Fruit fly (Drosophila melanogaster) whole organism, embryonic: ENCODE results near the gene mRpS11.

Source experiments
- Atf-2 ChIP-seq: fragments of 200-800 bp; sonication (Bioruptor generic); optimal IDR thresholded peaks from 2 replicates; lab custom pipeline; 2016; ENCODE audit warnings: missing biosample characterization, missing genetic modification characterization
- BEAF-32 ChIP-seq: fragments of 200-800 bp; sonication (Bioruptor generic); optimal IDR thresholded peaks from 3 replicates; lab custom pipeline; 2017; ENCODE audit warnings: missing biosample characterization, missing genetic modification characterization, mild to moderate bottlenecking, moderate library complexity, missing genetic modification reagents
- CG10321 ChIP-seq: fragments of 200-800 bp; sonication (Bioruptor generic); IDR thresholded peaks from 2 replicates; pipeline ENCODE4 v1.3.6; 2022; ENCODE audit warnings: missing biosample characterization, missing genetic modification characterization
- CG12236 ChIP-seq: fragments of 200-800 bp; sonication (Bioruptor generic); optimal IDR thresholded peaks from 2 replicates; lab custom pipeline; 2016; ENCODE audit warnings: missing biosample characterization, missing genetic modification characterization
- CG12391 ChIP-seq: fragments of 200-800 bp; sonication (Bioruptor generic); optimal IDR thresholded peaks from 3 replicates; lab custom pipeline; 2018; ENCODE audit warnings: missing biosample characterization, mild to moderate bottlenecking, missing genetic modification characterization, moderate library complexity
- CG12744 ChIP-seq: fragments of 200-800 bp; sonication (Bioruptor generic); optimal IDR thresholded peaks from 2 replicates; lab custom pipeline; 2016; ENCODE audit warnings: missing biosample characterization, missing genetic modification characterization
- CG15514 ChIP-seq: fragments of 200-800 bp; sonication (Bioruptor generic); optimal IDR thresholded peaks from 3 replicates; lab custom pipeline; 2017; ENCODE audit warnings: missing biosample characterization, missing genetic modification characterization, mild to moderate bottlenecking, moderate library complexity, missing genetic modification reagents
- CG16815 ChIP-seq: fragments of 200-800 bp; sonication (Bioruptor generic); optimal IDR thresholded peaks from 3 replicates; lab custom pipeline; 2017; ENCODE audit warnings: missing biosample characterization, mild to moderate bottlenecking, missing genetic modification characterization
- CG17829 ChIP-seq: fragments of 200-800 bp; optimal IDR thresholded peaks from 2 replicates; lab custom pipeline; 2019; ENCODE audit warnings: missing biosample characterization, mild to moderate bottlenecking, missing genetic modification characterization, moderate library complexity
- CG1832 ChIP-seq: fragments of 200-800 bp; sonication (Bioruptor generic); optimal IDR thresholded peaks from 2 replicates; lab custom pipeline; 2017; ENCODE audit warnings: missing biosample characterization, mild to moderate bottlenecking, missing genetic modification characterization, inconsistent platforms
- CG18619 ChIP-seq: fragments of 200-800 bp; sonication (Bioruptor generic); optimal IDR thresholded peaks from 3 replicates; lab custom pipeline; 2017; ENCODE audit warnings: missing biosample characterization, mild to moderate bottlenecking, missing genetic modification characterization
- CG7556 ChIP-seq: fragments of 200-800 bp; sonication (Bioruptor generic); optimal IDR thresholded peaks from 2 replicates; lab custom pipeline; 2017; ENCODE audit warnings: missing biosample characterization, mild to moderate bottlenecking, missing genetic modification characterization
- CG7745 ChIP-seq: fragments of 200-800 bp; sonication (Bioruptor generic); optimal IDR thresholded peaks from 2 replicates; lab custom pipeline; 2018; ENCODE audit warnings: missing biosample characterization, mild to moderate bottlenecking, missing genetic modification characterization, moderate library complexity
- CG8765 ChIP-seq: fragments of 200-800 bp; sonication (Bioruptor generic); IDR thresholded peaks from 2 replicates; pipeline ENCODE4 v1.3.6; 2022; ENCODE audit warnings: missing biosample characterization, missing genetic modification characterization
- CG9797 ChIP-seq: fragments of 200-800 bp; sonication (Bioruptor generic); optimal IDR thresholded peaks from 3 replicates; lab custom pipeline; 2018; ENCODE audit warnings: missing biosample characterization, mild to moderate bottlenecking, missing genetic modification characterization
- Camta ChIP-seq: fragments of 200-800 bp; sonication (Bioruptor generic); optimal IDR thresholded peaks from 2 replicates; lab custom pipeline; 2016; ENCODE audit warnings: missing biosample characterization, missing genetic modification characterization
- CrebB ChIP-seq: fragments of 200-800 bp; sonication (Bioruptor generic); optimal IDR thresholded peaks from 3 replicates; lab custom pipeline; 2018; ENCODE audit warnings: missing biosample characterization, mild to moderate bottlenecking, missing genetic modification characterization
- Dad ChIP-seq: fragments of 200-800 bp; sonication (Bioruptor generic); optimal IDR thresholded peaks from 3 replicates; lab custom pipeline; 2016; ENCODE audit warnings: missing biosample characterization, missing genetic modification characterization
- Dip2 ChIP-seq: fragments of 200-800 bp; sonication (Bioruptor generic); IDR thresholded peaks from 2 replicates; pipeline ENCODE4 v1.3.6; 2022; ENCODE audit warnings: missing biosample characterization, missing genetic modification characterization
- Doc2 ChIP-seq: fragments of 200-800 bp; sonication (Bioruptor generic); IDR thresholded peaks from 2 replicates; pipeline ENCODE4 v1.3.6; 2022; ENCODE audit warnings: missing biosample characterization, missing genetic modification characterization
- E2f1 ChIP-seq: fragments of 200-800 bp; sonication (Bioruptor generic); IDR thresholded peaks from 2 replicates; pipeline ENCODE4 v1.3.6; 2022; ENCODE audit warnings: missing biosample characterization, missing genetic modification characterization
- Fer2 ChIP-seq: fragments of 200-800 bp; sonication (Bioruptor generic); optimal IDR thresholded peaks from 2 replicates; lab custom pipeline; 2018; ENCODE audit warnings: missing biosample characterization, mild to moderate bottlenecking, missing genetic modification characterization, moderate library complexity
- HLH3B ChIP-seq: fragments of 200-800 bp; sonication (Bioruptor generic); IDR thresholded peaks from 2 replicates; pipeline ENCODE4 v1.3.6; 2022; ENCODE audit warnings: missing biosample characterization, missing genetic modification characterization
- Hey ChIP-seq: fragments of 200-800 bp; sonication (Bioruptor generic); optimal IDR thresholded peaks from 3 replicates; lab custom pipeline; 2018; ENCODE audit warnings: missing biosample characterization, mild to moderate bottlenecking, missing genetic modification characterization
- HmgD ChIP-seq: fragments of 200-800 bp; sonication (Bioruptor generic); optimal IDR thresholded peaks from 3 replicates; lab custom pipeline; 2016; ENCODE audit warnings: missing biosample characterization, missing genetic modification characterization
- Hr39 ChIP-seq: fragments of >200 bp; optimal IDR thresholded peaks from 2 replicates; lab custom pipeline; 2017
- NC2β ChIP-seq: fragments of 200-800 bp; sonication (Bioruptor generic); optimal IDR thresholded peaks from 2 replicates; lab custom pipeline; 2016; ENCODE audit warnings: missing biosample characterization, missing genetic modification characterization
- Oaz ChIP-seq: fragments of 200-800 bp; sonication (Bioruptor generic); IDR thresholded peaks from 2 replicates; pipeline ENCODE4 v1.3.6; 2022; ENCODE audit warnings: missing biosample characterization, missing genetic modification characterization
- Ravus ChIP-seq: fragments of 200-800 bp; sonication (Bioruptor generic); IDR thresholded peaks from 2 replicates; pipeline ENCODE4 v1.3.6; 2022; ENCODE audit warnings: missing biosample characterization, missing genetic modification characterization
- Rfx ChIP-seq: fragments of 200-800 bp; sonication (Bioruptor generic); IDR thresholded peaks from 2 replicates; pipeline ENCODE4 v1.3.6; 2022; ENCODE audit warnings: missing biosample characterization, missing genetic modification characterization
- Taf1 ChIP-seq: fragments of 200-800 bp; sonication (Bioruptor generic); IDR thresholded peaks from 2 replicates; pipeline ENCODE4 v1.3.6; 2022; ENCODE audit warnings: missing biosample characterization, missing genetic modification characterization
- ato ChIP-seq: fragments of 200-800 bp; sonication (Bioruptor generic); IDR thresholded peaks from 2 replicates; pipeline ENCODE4 v1.3.6; 2022; ENCODE audit warnings: missing biosample characterization, missing genetic modification characterization; ENCODE audit not compliant: partially characterized antibody
- az2 ChIP-seq: fragments of 200-800 bp; sonication (Bioruptor generic); optimal IDR thresholded peaks from 3 replicates; lab custom pipeline; 2016; ENCODE audit warnings: missing biosample characterization, missing genetic modification characterization
- bab2 ChIP-seq: fragments of 200-800 bp; sonication (Bioruptor generic); optimal IDR thresholded peaks from 2 replicates; lab custom pipeline; 2016; ENCODE audit warnings: missing biosample characterization, missing genetic modification characterization
- bowl ChIP-seq: fragments of 200-800 bp; sonication (Bioruptor generic); IDR thresholded peaks from 2 replicates; pipeline ENCODE4 v1.3.6; 2022; ENCODE audit warnings: missing biosample characterization, missing genetic modification characterization
- br ChIP-seq: fragments of >200 bp; optimal IDR thresholded peaks from 2 replicates; lab custom pipeline; 2017
- corto ChIP-seq: fragments of 200-800 bp; sonication (Bioruptor generic); optimal IDR thresholded peaks from 2 replicates; lab custom pipeline; 2016; ENCODE audit warnings: missing biosample characterization, mild to moderate bottlenecking, missing genetic modification characterization, moderate library complexity
- crc ChIP-seq: fragments of 200-800 bp; sonication (Bioruptor generic); optimal IDR thresholded peaks from 2 replicates; lab custom pipeline; 2016; ENCODE audit warnings: missing biosample characterization, missing genetic modification characterization
- da ChIP-seq: fragments of 200-800 bp; sonication (Bioruptor generic); optimal IDR thresholded peaks from 2 replicates; lab custom pipeline; 2016; ENCODE audit warnings: missing biosample characterization, missing genetic modification characterization
- ewg ChIP-seq: fragments of 200-800 bp; sonication (Bioruptor generic); optimal IDR thresholded peaks from 3 replicates; lab custom pipeline; 2017; ENCODE audit warnings: mild to moderate bottlenecking, missing biosample characterization, missing genetic modification reagents, missing genetic modification characterization
- exex ChIP-seq: fragments of 200-800 bp; sonication (Bioruptor generic); optimal IDR thresholded peaks from 4 replicates; lab custom pipeline; 2018; ENCODE audit warnings: missing biosample characterization, mild to moderate bottlenecking, missing genetic modification characterization, moderate library complexity
- fd64A ChIP-seq: fragments of 200-800 bp; sonication (Bioruptor generic); optimal IDR thresholded peaks from 3 replicates; lab custom pipeline; 2018; ENCODE audit warnings: missing biosample characterization, mild to moderate bottlenecking, missing genetic modification characterization
- fru ChIP-seq: fragments of >200 bp; optimal IDR thresholded peaks from 2 replicates; lab custom pipeline; 2017
- knrl ChIP-seq: fragments of 200-800 bp; sonication (Bioruptor generic); IDR thresholded peaks from 3 replicates; pipeline ENCODE4 v1.3.6; 2022; ENCODE audit warnings: missing biosample characterization, missing genetic modification characterization; ENCODE audit not compliant: partially characterized antibody
- phol ChIP-seq: fragments of 200-800 bp; sonication (Bioruptor generic); optimal IDR thresholded peaks from 3 replicates; lab custom pipeline; 2018; ENCODE audit warnings: missing biosample characterization, mild to moderate bottlenecking, missing genetic modification characterization, moderate library complexity
- run ChIP-seq: fragments of 200-800 bp; sonication (Bioruptor generic); optimal IDR thresholded peaks from 3 replicates; lab custom pipeline; 2018; ENCODE audit warnings: missing biosample characterization, mild to moderate bottlenecking, missing genetic modification characterization
- sob ChIP-seq: fragments of 200-800 bp; sonication (Bioruptor generic); IDR thresholded peaks from 2 replicates; pipeline ENCODE4 v1.3.6; 2022; ENCODE audit warnings: missing biosample characterization, missing genetic modification characterization
- sug ChIP-seq: fragments of 200-800 bp; optimal IDR thresholded peaks from 2 replicates; lab custom pipeline; 2019; ENCODE audit warnings: missing biosample characterization, mild to moderate bottlenecking, missing genetic modification characterization, moderate library complexity
- tap ChIP-seq: fragments of 200-800 bp; optimal IDR thresholded peaks from 3 replicates; lab custom pipeline; 2019; ENCODE audit warnings: missing biosample characterization, mild to moderate bottlenecking, missing genetic modification characterization, moderate library complexity
- tll ChIP-seq, 2 experiments: fragments of 200-800 bp in 1 of 2; fragments of >200 bp in 1 of 2; sonication (Bioruptor generic) in 1 of 2; optimal IDR thresholded peaks; 2 replicates each; lab custom pipeline; 2017 to 2019; ENCODE audit warnings: missing biosample characterization in 2 of 2, missing genetic modification characterization in 2 of 2, mild to moderate bottlenecking in 1 of 2, moderate library complexity in 1 of 2
- ttk ChIP-seq: fragments of 200-800 bp; sonication (Bioruptor generic); IDR thresholded peaks from 2 replicates; pipeline ENCODE4 v2.1.2; 2022; ENCODE audit warnings: missing biosample characterization, missing genetic modification characterization
- vvl ChIP-seq: fragments of 200-800 bp; sonication (Bioruptor generic); IDR thresholded peaks from 2 replicates; pipeline ENCODE4 v1.3.6; 2022; ENCODE audit warnings: missing biosample characterization, missing genetic modification characterization

Gene mRpS11

dm6 chr3R:17072526-17073114 is at the start of gene mRpS11, which contains the start of gene Ns1 (continued):
- TF ChIP-seq sug (tag; lab: Kevin White, UChicago) = peak; percentile 54
- TF ChIP-seq CG12236 (GFP tag; lab: Kevin White, UChicago) = no peak
- TF ChIP-seq CG9797 (GFP tag; lab: Kevin White, UChicago) = peak; percentile 23
- peak; percentile 79 for TF ChIP-seq CG15514 (GFP tag; lab: Kevin White, UChicago)
- TF ChIP-seq ttk (GFP tag; lab: Robert Waterston, UW) = no peak
- TF ChIP-seq Camta (GFP tag; lab: Kevin White, UChicago) = no peak
- TF ChIP-seq CG8765 (GFP tag; lab: Robert Waterston, UW) = no peak
- peak; percentile 2 for TF ChIP-seq Atf-2
- TF ChIP-seq Ravus (GFP tag; lab: Robert Waterston, UW) = no peak
- TF ChIP-seq fd64A (GFP tag; lab: Kevin White, UChicago) = no peak
- TF ChIP-seq phol (tag; lab: Kevin White, UChicago) = peak; percentile 51
- peak; percentile 30; the same call in 1 of the 3 replicates for TF ChIP-seq knrl (GFP tag; lab: Robert Waterston, UW)
- no peak for TF ChIP-seq tap (tag; lab: Kevin White, UChicago)
- TF ChIP-seq CG18619 (GFP tag; lab: Kevin White, UChicago) = no peak
- TF ChIP-seq CG16815 (GFP tag; lab: Kevin White, UChicago) = no peak
- TF ChIP-seq Doc2 (GFP tag; lab: Robert Waterston, UW) = no peak
- TF ChIP-seq CG1832 (GFP tag; lab: Kevin White, UChicago) = no peak
- peak; percentile 60 for TF ChIP-seq vvl (GFP tag; lab: Robert Waterston, UW)
- no peak for TF ChIP-seq Oaz (GFP tag; lab: Robert Waterston, UW)
- TF ChIP-seq da = no peak
- TF ChIP-seq az2 (GFP tag; lab: Kevin White, UChicago) = no peak
- TF ChIP-seq tll (GFP tag; optimal IDR thresholded peaks at IDR 0.05; lab: Kevin White, UChicago) = no peak
- TF ChIP-seq corto (GFP tag; lab: Kevin White, UChicago) = no peak
- no peak for TF ChIP-seq E2f1 (GFP tag; lab: Robert Waterston, UW)
- no peak for TF ChIP-seq Hr39 (lab: Kevin White, UChicago)
- no peak for TF ChIP-seq Taf1 (GFP tag; lab: Robert Waterston, UW)
- TF ChIP-seq ato (GFP tag; lab: Robert Waterston, UW) = peak; percentile 28; the same call in 1 of the 2 replicates
- TF ChIP-seq Hey (tag; lab: Kevin White, UChicago) = no peak
- peak; percentile 61 for TF ChIP-seq NC2β (GFP tag; lab: Kevin White, UChicago)
- TF ChIP-seq run (tag; lab: Kevin White, UChicago) = no peak
- TF ChIP-seq sob = peak; percentile 58
- no peak for TF ChIP-seq HLH3B (GFP tag; lab: Robert Waterston, UW)
- peak; percentile 49 for TF ChIP-seq CG17829 (tag; lab: Kevin White, UChicago)
- TF ChIP-seq CG7745 (tag; lab: Kevin White, UChicago) = no peak
- TF ChIP-seq crc (GFP tag; lab: Kevin White, UChicago) = no peak
- peak; percentile 46 for TF ChIP-seq BEAF-32 (GFP tag; lab: Kevin White, UChicago)
- TF ChIP-seq CrebB (tag; lab: Kevin White, UChicago) = no peak
- TF ChIP-seq Dad (GFP tag; lab: Kevin White, UChicago) = peak; percentile 70
- no peak for TF ChIP-seq CG7556 (GFP tag; lab: Kevin White, UChicago)
- TF ChIP-seq CG10321 (GFP tag; lab: Robert Waterston, UW) = no peak
- TF ChIP-seq CG12391 = peak; percentile 28
- no peak for TF ChIP-seq exex (tag; lab: Kevin White, UChicago)
- no peak for TF ChIP-seq fru
- TF ChIP-seq CG12744 (GFP tag; lab: Kevin White, UChicago) = no peak
- TF ChIP-seq Dip2 = no peak
- no peak for TF ChIP-seq HmgD (GFP tag; lab: Kevin White, UChicago)
- peak; percentile 20 for TF ChIP-seq ewg (GFP tag; lab: Kevin White, UChicago)
- no peak for TF ChIP-seq br (lab: Kevin White, UChicago)
- TF ChIP-seq bab2 (GFP tag; lab: Kevin White, UChicago) = no peak
- no peak for TF ChIP-seq Fer2
- no peak for TF ChIP-seq bowl (GFP tag; lab: Robert Waterston, UW)
- peak; percentile 65 for TF ChIP-seq Rfx (GFP tag; lab: Robert Waterston, UW)
